Fruit fly (Drosophila melanogaster): ENCODE data around the gene CG4116.
A peak's percentile ranks its signal among the peaks of the same experiment; 100 is the strongest.

The CG4116 gene

DNA sequence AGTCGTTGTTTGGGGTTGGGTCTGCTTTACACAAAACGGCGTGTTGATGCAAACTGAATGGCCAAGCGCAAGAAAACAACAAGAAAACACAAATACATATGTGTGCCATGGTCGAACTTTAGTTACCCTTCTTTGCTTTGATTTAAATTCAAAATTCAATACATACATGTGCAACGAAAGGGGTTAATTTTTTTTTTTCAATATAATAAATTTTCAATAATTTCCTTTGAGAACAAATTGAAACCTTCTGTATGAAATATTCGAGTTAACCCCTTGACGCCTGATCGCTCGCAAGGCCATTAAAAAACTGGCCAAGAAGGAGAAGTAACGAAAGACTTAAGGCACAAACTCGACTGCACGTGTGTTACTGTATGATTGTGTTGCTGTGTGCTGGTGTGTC is 48.7 kb downstream of the CG4116 start (continued):
- TF ChIP-seq Ptx1 (GFP tag; IDR thresholded peaks at IDR 0.05) (peak; percentile 62), Fer3 (tag; optimal IDR thresholded peaks at IDR 0.05) (peak; percentile 29), Mrtf (GFP tag; IDR thresholded peaks at IDR 0.05) (0 out of 3 replicates have a peak, but pooled peaks have one; percentile 32), CG12219 (GFP tag; optimal IDR thresholded peaks at IDR 0.05) (peak; percentile 53), otp (GFP tag; IDR thresholded peaks at IDR 0.05) (peak; percentile 71; the same call in 1 of the 3 replicates), ftz-f1 (GFP tag; optimal IDR thresholded peaks at IDR 0.05) (no peak), gfzf (GFP tag; optimal IDR thresholded peaks at IDR 0.05) (no peak), Ets97D (GFP tag; optimal IDR thresholded peaks at IDR 0.05) (no peak), CG9727 (GFP tag; optimal IDR thresholded peaks at IDR 0.05) (peak; percentile 51), esg (GFP tag; conservative IDR thresholded peaks at IDR 0.05) (peak; percentile 59), sr (GFP tag; IDR thresholded peaks at IDR 0.05) (no peak), Oli (tag; optimal IDR thresholded peaks at IDR 0.05) (peak; percentile 77), Dp (GFP tag; optimal IDR thresholded peaks at IDR 0.05) (no peak), sqz (GFP tag; optimal IDR thresholded peaks at IDR 0.05) (peak; percentile 52), pros (GFP tag; optimal IDR thresholded peaks at IDR 0.05) (no peak), CG11456 (GFP tag; IDR thresholded peaks at IDR 0.05) (no peak), CG11398 (GFP tag; optimal IDR thresholded peaks at IDR 0.05) (no peak), sna (GFP tag; IDR thresholded peaks at IDR 0.05; ENCODE audit: partially characterized antibody) (no peak), chif (GFP tag; optimal IDR thresholded peaks at IDR 0.05) (peak; percentile 33 to 51), Fer2 (tag; optimal IDR thresholded peaks at IDR 0.05) (no peak), danr (GFP tag; IDR thresholded peaks at IDR 0.05) (0 out of 2 replicates have a peak, but pooled peaks have one; percentile 30), tx (GFP tag; optimal IDR thresholded peaks at IDR 0.05) (no peak), lilli (GFP tag; optimal IDR thresholded peaks at IDR 0.05) (peak; percentile 37), bowl (GFP tag; IDR thresholded peaks at IDR 0.05) (0 out of 2 replicates have a peak, but pooled peaks have one; percentile 22), CG15601 (tag; optimal IDR thresholded peaks at IDR 0.05) (peak; percentile 73), cato (GFP tag; optimal IDR thresholded peaks at IDR 0.05; ENCODE audit: borderline replicate concordance) (no peak), CG12942 (GFP tag; optimal IDR thresholded peaks at IDR 0.05) (peak; percentile 33), da (GFP tag; optimal IDR thresholded peaks at IDR 0.05) (no peak), CG6813 (GFP tag; optimal IDR thresholded peaks at IDR 0.05) (no peak), CG4424 (GFP tag; optimal IDR thresholded peaks at IDR 0.05) (peak; percentile 59), Nf-YA (GFP tag; IDR thresholded peaks at IDR 0.05) (peak; percentile 53), luna (GFP tag; optimal IDR thresholded peaks at IDR 0.05) (no peak), CG17829 (tag; optimal IDR thresholded peaks at IDR 0.05) (peak; percentile 59), Ada2b (GFP tag; IDR thresholded peaks at IDR 0.05) (peak; percentile 58), CG7556 (GFP tag; optimal IDR thresholded peaks at IDR 0.05) (peak; percentile 48), knrl (GFP tag; IDR thresholded peaks at IDR 0.05; ENCODE audit: partially characterized antibody) (no peak), Camta (GFP tag; optimal IDR thresholded peaks at IDR 0.05) (peak; percentile 16), D (optimal IDR thresholded peaks at IDR 0.05) (no peak), D (GFP tag; optimal IDR thresholded peaks at IDR 0.05) (peak; percentile 56)
